Fruit fly (Drosophila melanogaster) whole organism, embryonic: ENCODE data around the gene CG33230.

Experiments used
- Antp ChIP-seq: fragments of 200-800 bp; sonication (Bioruptor generic); optimal IDR thresholded peaks from 3 replicates; lab custom pipeline; 2016; ENCODE audit warnings: missing biosample characterization, missing genetic modification characterization
- CG10462 ChIP-seq: fragments of 200-800 bp; sonication (Bioruptor generic); optimal IDR thresholded peaks from 2 replicates; lab custom pipeline; 2016; ENCODE audit warnings: missing biosample characterization, missing genetic modification characterization
- CG12104 ChIP-seq: fragments of 200-800 bp; sonication (Bioruptor generic); optimal IDR thresholded peaks from 3 replicates; lab custom pipeline; 2016; ENCODE audit warnings: missing biosample characterization, missing genetic modification characterization
- CG13894 ChIP-seq: fragments of 200-800 bp; sonication (Bioruptor generic); optimal IDR thresholded peaks from 3 replicates; lab custom pipeline; 2018; ENCODE audit warnings: missing biosample characterization, mild to moderate bottlenecking, missing genetic modification characterization, moderate library complexity
- CG16863 ChIP-seq: fragments of 200-800 bp; sonication (Bioruptor generic); optimal IDR thresholded peaks from 3 replicates; lab custom pipeline; 2016; ENCODE audit warnings: missing biosample characterization, missing genetic modification characterization
- CG34376 ChIP-seq: fragments of 200-800 bp; sonication (Bioruptor generic); optimal IDR thresholded peaks from 2 replicates; lab custom pipeline; 2018; ENCODE audit warnings: missing biosample characterization, mild to moderate bottlenecking, missing genetic modification characterization
- CG4424 ChIP-seq: fragments of 200-800 bp; sonication (Bioruptor generic); optimal IDR thresholded peaks from 3 replicates; lab custom pipeline; 2016; ENCODE audit warnings: missing biosample characterization, missing genetic modification characterization
- Max ChIP-seq: fragments of 200-800 bp; sonication (Bioruptor generic); optimal IDR thresholded peaks from 2 replicates; lab custom pipeline; 2016; ENCODE audit warnings: missing biosample characterization, mild to moderate bottlenecking, missing genetic modification characterization
- Taf1 ChIP-seq: fragments of 200-800 bp; sonication (Bioruptor generic); IDR thresholded peaks from 2 replicates; pipeline ENCODE4 v1.3.6; 2022; ENCODE audit warnings: missing biosample characterization, missing genetic modification characterization
- dm ChIP-seq: fragments of 200-800 bp; sonication (Bioruptor generic); optimal IDR thresholded peaks from 3 replicates; lab custom pipeline; 2016; ENCODE audit warnings: missing biosample characterization, missing genetic modification characterization
- en ChIP-seq: fragments of 200-800 bp; sonication (Bioruptor generic); optimal IDR thresholded peaks from 2 replicates; lab custom pipeline; 2016; ENCODE audit warnings: missing biosample characterization, missing genetic modification characterization
- psq ChIP-seq: fragments of 200-800 bp; sonication (Bioruptor generic); optimal IDR thresholded peaks from 2 replicates; lab custom pipeline; 2017; ENCODE audit warnings: missing biosample characterization, missing genetic modification characterization

- TF ChIP-seq psq = no peak
- TF ChIP-seq Antp (GFP tag; lab: Kevin White, UChicago) = peak; percentile 27
- peak; percentile 13 for TF ChIP-seq Max
- TF ChIP-seq CG34376 = peak; percentile 16
- TF ChIP-seq CG10462 (GFP tag; lab: Kevin White, UChicago) = peak; percentile 28
- no peak for TF ChIP-seq CG13894
- TF ChIP-seq dm = peak; percentile 39
- TF ChIP-seq CG12104 = peak; percentile 18
- peak; percentile 42 for TF ChIP-seq CG16863
- no peak for TF ChIP-seq Taf1 (GFP tag; lab: Robert Waterston, UW)
- no peak for TF ChIP-seq CG4424 (GFP tag; lab: Kevin White, UChicago)
- no peak for TF ChIP-seq en (GFP tag; lab: Kevin White, UChicago)
These were observed 29.2 kb downstream of the CG33230 start, which contains the start of the genes CG17249 and Bro for dm6 chr3L:1647276-1647919.
